Fruit fly (Drosophila melanogaster) whole organism, prepupa: ENCODE results near the gene CG3909.
A peak's percentile ranks its signal among the peaks of the same experiment; 100 is the strongest.

Experiments
- Blimp-1 ChIP-seq: fragments of 200-800 bp; sonication (Bioruptor generic); optimal IDR thresholded peaks from 3 replicates; lab custom pipeline; 2017; ENCODE audit warnings: missing biosample characterization, missing genetic modification characterization, mild to moderate bottlenecking, moderate library complexity, missing genetic modification reagents
- CG10631 ChIP-seq: fragments of 200-800 bp; sonication (Bioruptor generic); optimal IDR thresholded peaks from 2 replicates; lab custom pipeline; 2016; ENCODE audit warnings: missing biosample characterization, missing genetic modification characterization
- CG10669 ChIP-seq: fragments of 200-800 bp; sonication (Bioruptor generic); optimal IDR thresholded peaks from 3 replicates; lab custom pipeline; 2018; ENCODE audit warnings: missing biosample characterization, mild to moderate bottlenecking, missing genetic modification characterization, moderate library complexity
- CG11762 ChIP-seq: fragments of 200-800 bp; sonication (Bioruptor generic); optimal IDR thresholded peaks from 3 replicates; lab custom pipeline; 2016; ENCODE audit warnings: missing biosample characterization, missing genetic modification characterization; ENCODE audit not compliant: insufficient read depth
- CG11902 ChIP-seq: fragments of 200-800 bp; sonication (Bioruptor generic); optimal IDR thresholded peaks from 3 replicates; lab custom pipeline; 2016; ENCODE audit warnings: missing biosample characterization, missing genetic modification characterization
- CG1621 ChIP-seq: fragments of 200-800 bp; sonication (Bioruptor generic); optimal IDR thresholded peaks from 3 replicates; lab custom pipeline; 2018; ENCODE audit warnings: missing biosample characterization, mild to moderate bottlenecking, missing genetic modification characterization
- CG3032 ChIP-seq: fragments of 200-800 bp; optimal IDR thresholded peaks from 2 replicates; lab custom pipeline; 2019; ENCODE audit warnings: missing biosample characterization, mild to moderate bottlenecking, missing genetic modification characterization, moderate library complexity
- CG32006 ChIP-seq: fragments of 200-800 bp; sonication (Bioruptor generic); optimal IDR thresholded peaks from 3 replicates; lab custom pipeline; 2017; ENCODE audit warnings: missing biosample characterization, mild to moderate bottlenecking, missing genetic modification characterization
- CG34406 ChIP-seq: fragments of 200-800 bp; sonication (Bioruptor generic); optimal IDR thresholded peaks from 3 replicates; lab custom pipeline; 2016; ENCODE audit warnings: missing biosample characterization, missing genetic modification characterization
- CG3919 ChIP-seq: fragments of 200-800 bp; sonication (Bioruptor generic); optimal IDR thresholded peaks from 3 replicates; lab custom pipeline; 2016; ENCODE audit warnings: missing biosample characterization, missing genetic modification characterization
- CG4318 ChIP-seq: fragments of 200-800 bp; sonication (Bioruptor generic); optimal IDR thresholded peaks from 3 replicates; lab custom pipeline; 2017; ENCODE audit warnings: missing biosample characterization, mild to moderate bottlenecking, missing genetic modification characterization
- CG6163 ChIP-seq: fragments of 200-800 bp; sonication (Bioruptor generic); IDR thresholded peaks from 3 replicates; pipeline ENCODE4 v1.3.6; 2022; ENCODE audit warnings: missing biosample characterization, missing genetic modification characterization
- CG6808 ChIP-seq: fragments of 200-800 bp; sonication (Bioruptor generic); optimal IDR thresholded peaks from 3 replicates; lab custom pipeline; 2017; ENCODE audit warnings: missing biosample characterization, missing genetic modification characterization, mild to moderate bottlenecking, moderate library complexity, missing genetic modification reagents
- CG7368 ChIP-seq: fragments of 200-800 bp; sonication (Bioruptor generic); optimal IDR thresholded peaks from 3 replicates; lab custom pipeline; 2016; ENCODE audit warnings: missing biosample characterization, missing genetic modification characterization
- CG8119 ChIP-seq: fragments of 200-800 bp; sonication (Bioruptor generic); IDR thresholded peaks from 3 replicates; pipeline ENCODE4 v1.3.6; 2022; ENCODE audit warnings: missing biosample characterization, missing genetic modification characterization
- CG8319 ChIP-seq: fragments of 200-800 bp; sonication (Bioruptor generic); optimal IDR thresholded peaks from 3 replicates; lab custom pipeline; 2016; ENCODE audit warnings: missing biosample characterization, missing genetic modification characterization
- CG8632 ChIP-seq: fragments of 200-800 bp; sonication (Bioruptor generic); optimal IDR thresholded peaks from 3 replicates; lab custom pipeline; 2016; ENCODE audit warnings: missing biosample characterization, missing genetic modification characterization
- CG9139 ChIP-seq: fragments of 200-800 bp; sonication (Bioruptor generic); optimal IDR thresholded peaks from 3 replicates; lab custom pipeline; 2017; ENCODE audit warnings: missing biosample characterization, mild to moderate bottlenecking, missing genetic modification characterization
- Eip78C ChIP-seq: fragments of 200-800 bp; sonication (Bioruptor generic); peaks from one replicate; lab custom pipeline; 2016; ENCODE audit warnings: missing biosample characterization, missing genetic modification characterization
- Eip93F ChIP-seq: fragments of 200-800 bp; sonication (Bioruptor generic); optimal IDR thresholded peaks from 2 replicates; lab custom pipeline; 2016; ENCODE audit warnings: missing biosample characterization, mild to moderate bottlenecking, missing genetic modification characterization
- Ets21C ChIP-seq: fragments of 200-800 bp; sonication (Bioruptor generic); optimal IDR thresholded peaks from 3 replicates; lab custom pipeline; 2016; ENCODE audit warnings: missing biosample characterization, missing genetic modification characterization
- Ets96B ChIP-seq: fragments of 200-800 bp; optimal IDR thresholded peaks from 2 replicates; lab custom pipeline; 2019; ENCODE audit warnings: missing biosample characterization, mild to moderate bottlenecking, missing genetic modification characterization, moderate library complexity
- Gug ChIP-seq: fragments of 200-800 bp; sonication (Bioruptor generic); IDR thresholded peaks from 2 replicates; pipeline ENCODE4 v1.3.6; 2022; ENCODE audit warnings: missing biosample characterization, missing genetic modification characterization
- Hr38 ChIP-seq: sonication (Bioruptor generic); optimal IDR thresholded peaks from 2 replicates; lab custom pipeline; 2016; ENCODE audit warnings: missing biosample characterization, missing genetic modification characterization
- Lpt ChIP-seq: fragments of 200-800 bp; sonication (Bioruptor generic); optimal IDR thresholded peaks from 3 replicates; lab custom pipeline; 2016; ENCODE audit warnings: missing biosample characterization, missing genetic modification characterization
- Met ChIP-seq: fragments of 200-800 bp; sonication (Bioruptor generic); optimal IDR thresholded peaks from 3 replicates; lab custom pipeline; 2016; ENCODE audit warnings: missing biosample characterization, missing genetic modification characterization
- OdsH ChIP-seq: fragments of 200-800 bp; sonication (Bioruptor generic); optimal IDR thresholded peaks from 3 replicates; lab custom pipeline; 2016; ENCODE audit warnings: missing biosample characterization, missing genetic modification characterization
- Smox ChIP-seq: fragments of 200-800 bp; sonication (Bioruptor generic); optimal IDR thresholded peaks from 3 replicates; lab custom pipeline; 2016; ENCODE audit warnings: missing biosample characterization, missing genetic modification characterization
- Sox102F ChIP-seq: fragments of 200-800 bp; sonication (Bioruptor generic); optimal IDR thresholded peaks from 2 replicates; lab custom pipeline; 2016; ENCODE audit warnings: missing biosample characterization, mild to moderate bottlenecking, missing genetic modification characterization
- Sox14 ChIP-seq: fragments of 200-800 bp; sonication (Bioruptor generic); optimal IDR thresholded peaks from 3 replicates; lab custom pipeline; 2016; ENCODE audit warnings: missing biosample characterization, missing genetic modification characterization
- achi ChIP-seq: fragments of 200-800 bp; sonication (Bioruptor generic); optimal IDR thresholded peaks from 3 replicates; lab custom pipeline; 2016; ENCODE audit warnings: missing biosample characterization, missing genetic modification characterization
- acj6 ChIP-seq: fragments of 200-800 bp; sonication (Bioruptor generic); optimal IDR thresholded peaks from 3 replicates; lab custom pipeline; 2016; ENCODE audit warnings: missing biosample characterization, missing genetic modification characterization
- cyc ChIP-seq: fragments of 200-800 bp; sonication (Bioruptor generic); optimal IDR thresholded peaks from 3 replicates; lab custom pipeline; 2016; ENCODE audit warnings: missing biosample characterization, missing genetic modification characterization
- dac ChIP-seq: fragments of 200-800 bp; sonication (Bioruptor generic); optimal IDR thresholded peaks from 2 replicates; lab custom pipeline; 2017; ENCODE audit warnings: missing biosample characterization, mild to moderate bottlenecking, missing genetic modification characterization
- esn ChIP-seq: fragments of 200-800 bp; sonication (Bioruptor generic); optimal IDR thresholded peaks from 2 replicates; lab custom pipeline; 2016; ENCODE audit warnings: missing biosample characterization, mild to moderate bottlenecking, missing genetic modification characterization, moderate library complexity
- fd85E ChIP-seq: fragments of 200-800 bp; sonication (Bioruptor generic); optimal IDR thresholded peaks from 3 replicates; lab custom pipeline; 2016; ENCODE audit warnings: missing biosample characterization, missing genetic modification characterization
- fkh ChIP-seq: fragments of 200-800 bp; sonication (Bioruptor generic); optimal IDR thresholded peaks from 3 replicates; lab custom pipeline; 2017; ENCODE audit warnings: missing biosample characterization, mild to moderate bottlenecking, missing genetic modification characterization, moderate library complexity
- lz ChIP-seq: fragments of 200-800 bp; sonication (Bioruptor generic); optimal IDR thresholded peaks from 3 replicates; lab custom pipeline; 2016; ENCODE audit warnings: missing biosample characterization, missing genetic modification characterization
- pdm3 ChIP-seq: fragments of 200-800 bp; sonication (Bioruptor generic); optimal IDR thresholded peaks from 3 replicates; lab custom pipeline; 2016; ENCODE audit warnings: missing biosample characterization, missing genetic modification characterization
- salr ChIP-seq, 2 experiments: fragments of 200-800 bp; sonication (Bioruptor generic); optimal IDR thresholded peaks; 3 replicates each; lab custom pipeline; 2016 to 2018; ENCODE audit warnings: missing biosample characterization in 2 of 2, missing genetic modification characterization in 2 of 2, mild to moderate bottlenecking in 1 of 2
- ss ChIP-seq, 2 experiments: fragments of 200-800 bp; sonication (Bioruptor generic); optimal IDR thresholded peaks; 2 replicates in 1 of 2; 3 replicates in 1 of 2; lab custom pipeline; 2017 to 2018; ENCODE audit warnings: mild to moderate bottlenecking in 2 of 2, missing biosample characterization in 2 of 2, missing genetic modification characterization in 2 of 2, moderate library complexity in 1 of 2
- svp ChIP-seq: fragments of 200-800 bp; sonication (Bioruptor generic); peaks from one replicate; lab custom pipeline; 2016; ENCODE audit warnings: missing biosample characterization, missing genetic modification characterization
- topi ChIP-seq: fragments of 200-800 bp; sonication (Bioruptor generic); optimal IDR thresholded peaks from 3 replicates; lab custom pipeline; 2016; ENCODE audit warnings: missing biosample characterization, missing genetic modification characterization
- vri ChIP-seq: fragments of 200-800 bp; sonication (Bioruptor generic); optimal IDR thresholded peaks from 3 replicates; lab custom pipeline; 2016; ENCODE audit warnings: missing biosample characterization, mild to moderate bottlenecking, missing genetic modification characterization

The CG3909 gene

DNA sequence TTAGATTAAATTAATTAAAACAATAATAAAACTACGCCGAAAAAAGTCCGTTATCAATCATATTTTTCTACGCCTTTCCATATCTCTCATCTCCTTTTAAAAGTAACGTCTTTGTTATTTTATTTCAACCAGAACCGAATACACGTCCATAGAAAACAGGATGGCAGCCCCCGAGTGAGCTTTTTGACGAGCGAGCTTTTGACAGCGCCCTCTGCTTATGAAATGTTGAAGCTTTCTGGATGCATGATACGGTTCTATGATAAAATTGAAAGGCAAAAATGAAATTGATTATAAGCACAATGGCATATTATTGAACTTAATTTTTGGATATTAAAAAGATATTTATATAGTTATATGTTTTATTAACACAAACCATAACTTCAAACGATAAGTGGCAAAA, 33.6 kb downstream of the CG3909 start:
- TF ChIP-seq svp (peak; percentile 58), CG3032 (tag; lab: Kevin White, UChicago) (no peak), Ets21C (GFP tag; lab: Kevin White, UChicago) (no peak), cyc (GFP tag; lab: Kevin White, UChicago) (peak; percentile 1), Sox14 (GFP tag; lab: Kevin White, UChicago) (peak; percentile 22), topi (GFP tag; lab: Kevin White, UChicago) (peak; percentile 12), esn (GFP tag; lab: Kevin White, UChicago) (peak; percentile 14), Eip78C (GFP tag; lab: Kevin White, UChicago) (peak; percentile 10), Met (GFP tag; lab: Kevin White, UChicago) (peak; percentile 19), vri (GFP tag; lab: Kevin White, UChicago) (peak; percentile 27)

DNA sequence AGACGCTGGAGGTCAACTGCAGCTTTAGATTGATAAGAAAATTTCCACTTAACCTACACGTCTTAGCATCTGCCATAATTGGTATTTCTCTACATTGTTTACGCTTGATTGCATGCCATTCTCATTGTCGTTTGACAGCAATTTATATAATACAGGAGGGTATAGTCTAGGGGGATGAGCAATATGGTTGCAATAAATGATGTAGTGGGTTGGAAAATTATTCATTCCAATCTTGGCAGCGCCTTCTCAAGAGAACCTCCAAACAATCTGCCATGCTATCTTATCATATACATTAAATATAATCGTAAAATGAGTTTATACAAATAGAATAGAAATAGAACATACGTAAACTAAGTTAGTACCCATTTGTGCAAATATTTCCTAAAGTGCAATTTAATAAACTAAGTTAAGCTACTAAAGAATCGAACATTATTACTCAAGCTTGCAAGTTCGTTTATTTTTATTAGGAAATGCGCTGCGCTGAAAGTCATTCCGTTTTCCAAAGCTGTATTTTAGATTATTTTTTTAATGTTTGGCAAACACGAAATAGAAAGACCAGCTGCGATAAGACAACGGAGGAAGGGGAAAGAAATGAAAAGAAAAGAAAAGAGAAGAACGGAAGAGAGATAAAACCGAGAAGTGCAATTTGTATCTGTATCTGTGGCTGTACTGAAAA, 35.5 kb downstream of the CG3909 start:
- no peak for TF ChIP-seq acj6 (GFP tag; lab: Kevin White, UChicago)
- TF ChIP-seq fd85E (GFP tag; lab: Kevin White, UChicago), result no peak
- no peak for TF ChIP-seq lz
- TF ChIP-seq Met (GFP tag; lab: Kevin White, UChicago), result no peak
- no peak for TF ChIP-seq cyc (GFP tag; lab: Kevin White, UChicago)
- TF ChIP-seq Smox (GFP tag; lab: Kevin White, UChicago), result no peak
- no peak for TF ChIP-seq CG7368

DNA sequence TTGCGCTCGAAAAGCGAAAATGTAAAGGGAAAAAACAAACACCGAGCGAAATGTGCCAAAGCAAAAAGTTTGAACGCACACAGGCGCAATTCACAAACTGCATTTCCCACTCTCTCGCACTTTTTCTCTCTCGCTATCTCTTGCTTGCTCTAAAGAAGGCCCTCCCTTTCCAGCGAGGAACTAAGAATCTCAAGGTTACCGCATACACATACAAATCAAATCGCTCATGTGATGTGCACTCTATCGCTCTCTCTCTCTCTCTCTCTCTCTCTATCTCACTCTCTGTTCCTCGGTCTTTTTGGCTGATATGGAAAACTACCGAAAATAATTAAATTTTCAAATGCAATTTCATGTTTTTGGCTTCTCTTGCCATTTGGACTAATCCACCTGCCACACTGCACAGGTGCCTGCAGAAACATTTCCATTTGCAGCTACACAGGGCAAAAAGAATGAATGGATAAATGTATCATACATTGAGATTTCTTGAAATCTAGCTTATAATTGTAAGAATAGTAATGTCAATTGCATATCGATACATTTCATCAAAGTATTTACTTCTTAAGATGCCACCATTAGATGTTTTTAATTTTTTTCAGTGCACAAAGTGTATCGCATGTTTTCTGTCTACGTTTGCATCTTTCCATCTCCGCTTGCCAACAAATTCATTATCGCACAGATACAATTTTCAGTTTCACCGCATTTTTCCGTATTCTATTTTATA, 36.4 kb downstream of the CG3909 start:
- TF ChIP-seq dac (peak; percentile 13), svp (peak; percentile 23), Ets96B (tag; lab: Kevin White, UChicago) (peak; percentile 74), CG8319 (GFP tag; lab: Kevin White, UChicago) (peak; percentile 56), pdm3 (peak; percentile 74), Ets21C (GFP tag; lab: Kevin White, UChicago) (peak; percentile 43), Sox102F (GFP tag; lab: Kevin White, UChicago) (peak; percentile 26), Hr38 (peak; percentile 8), CG3919 (GFP tag; lab: Kevin White, UChicago) (peak; percentile 64), CG6163 (peak; percentile 84), ss (GFP tag; optimal IDR thresholded peaks at IDR 0.05; lab: Kevin White, UChicago) (peak in 1 of 2 experiments; percentile 17), CG34406 (GFP tag; lab: Kevin White, UChicago) (peak; percentile 43), CG10631 (GFP tag; lab: Kevin White, UChicago) (peak; percentile 73), topi (GFP tag; lab: Kevin White, UChicago) (peak; percentile 51), CG3032 (tag; lab: Kevin White, UChicago) (peak; percentile 72), Blimp-1 (GFP tag; lab: Kevin White, UChicago) (peak; percentile 32), CG8632 (GFP tag; lab: Kevin White, UChicago) (peak; percentile 39), Met (GFP tag; lab: Kevin White, UChicago) (peak; percentile 47), vri (GFP tag; lab: Kevin White, UChicago) (peak; percentile 50), fkh (GFP tag; lab: Kevin White, UChicago) (no peak), Lpt (GFP tag; lab: Kevin White, UChicago) (peak; percentile 37), achi (GFP tag; lab: Kevin White, UChicago) (peak; percentile 72), CG11902 (GFP tag; lab: Kevin White, UChicago) (no peak), fd85E (GFP tag; lab: Kevin White, UChicago) (no peak), CG6808 (GFP tag; lab: Kevin White, UChicago) (peak; percentile 49), salr (GFP tag; optimal IDR thresholded peaks at IDR 0.05; lab: Kevin White, UChicago) (peak; percentile 17 to 51), Eip93F (GFP tag; lab: Kevin White, UChicago) (no peak), Gug (GFP tag; lab: Robert Waterston, UW) (peak; percentile 78), CG8119 (peak; percentile 80), cyc (GFP tag; lab: Kevin White, UChicago) (peak; percentile 46), OdsH (GFP tag; lab: Kevin White, UChicago) (peak; percentile 80), CG1621 (tag; lab: Kevin White, UChicago) (peak; percentile 73), CG32006 (peak; percentile 81), CG4318 (peak; percentile 25), CG11762 (GFP tag; lab: Kevin White, UChicago) (peak; percentile 54), CG9139 (GFP tag; lab: Kevin White, UChicago) (peak; percentile 11), CG10669 (peak; percentile 68)
